Worm (Caenorhabditis elegans) whole organism, mixed stage, embryonic: Measurements from ENCODE around the gene B0250.8.

Experiments used
- blmp-1 ChIP-seq: fragments of 150-350 bp; optimal IDR thresholded peaks from 2 replicates; lab custom pipeline; 2014; ENCODE audit warnings: missing biosample characterization, missing genetic modification characterization
- ces-1 ChIP-seq: fragments of 150-350 bp; optimal IDR thresholded peaks from 2 replicates; lab custom pipeline; 2014; ENCODE audit warnings: missing biosample characterization, missing genetic modification reagents, missing genetic modification characterization
- elt-1 ChIP-seq: sonication (generic microtip); optimal IDR thresholded peaks from 2 replicates; lab custom pipeline; 2017; ENCODE audit warnings: missing genetic modification characterization, mild to moderate bottlenecking, missing compliant biosample characterization, antibody characterized with exemption, moderate library complexity, borderline replicate concordance; ENCODE audit not compliant: insufficient read depth
- snpc-4 ChIP-seq: fragments of 150-350 bp; optimal IDR thresholded peaks from 2 replicates; lab custom pipeline; 2014; ENCODE audit warnings: missing biosample characterization, missing genetic modification characterization

DNA sequence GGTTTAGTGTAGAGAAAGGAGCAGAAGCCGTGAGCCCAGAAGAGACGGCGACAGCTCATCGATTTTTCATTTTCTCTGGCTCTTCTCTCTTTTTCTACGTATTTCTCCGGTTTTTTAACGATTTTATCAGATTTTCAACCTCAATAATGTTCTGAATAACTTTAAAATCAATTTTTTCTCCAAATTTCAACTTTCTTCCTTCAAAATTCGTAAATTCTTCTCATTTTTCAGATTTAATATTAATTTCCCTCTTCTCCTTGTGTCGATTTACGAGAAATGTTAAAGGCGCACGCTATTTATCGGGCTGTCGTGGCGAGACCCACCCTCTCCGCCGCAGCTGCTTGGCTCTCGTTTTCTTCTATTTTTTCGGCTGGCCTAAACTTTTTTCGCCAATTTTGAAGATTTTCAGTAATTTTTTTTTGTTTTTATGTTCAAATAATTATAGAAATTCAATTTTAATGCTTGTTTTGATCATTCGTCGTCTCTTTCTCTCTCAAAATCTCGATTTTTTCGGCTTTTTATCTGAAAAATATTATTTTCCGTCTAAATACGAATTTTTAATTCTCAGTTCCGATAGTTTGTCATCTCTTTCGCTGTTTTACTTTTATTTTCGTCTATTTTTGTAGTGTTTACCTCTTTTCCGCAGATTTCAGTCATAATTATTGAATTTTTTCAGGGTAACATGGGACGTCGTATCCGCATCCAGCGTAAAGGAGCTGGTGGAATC is 8.9 kb upstream of the B0250.8 start, which contains the start of the genes calf-1 and rpl-2:
- TF ChIP-seq snpc-4 (no peak), elt-1 (tag; lab: Kevin White, UChicago) (no peak), ces-1 (GFP tag; lab: Kevin White, UChicago) (peak; percentile 91), blmp-1 (no peak)
